Worm (Caenorhabditis elegans) whole organism, late embryonic: ENCODE results near the gene fbxb-97.

ENCODE experiments used
- F13H6.1 ChIP-seq: sonication (generic microtip); optimal IDR thresholded peaks from 2 replicates; lab custom pipeline; 2016; ENCODE audit warnings: missing genetic modification characterization, missing compliant biosample characterization
- Y22D7AL.16 ChIP-seq: sonication (generic microtip); optimal IDR thresholded peaks from 2 replicates; lab custom pipeline; 2016; ENCODE audit warnings: missing genetic modification characterization, missing compliant biosample characterization
- ceh-22 ChIP-seq: sonication (generic microtip); optimal IDR thresholded peaks from 2 replicates; lab custom pipeline; 2017; ENCODE audit warnings: missing biosample characterization, missing genetic modification characterization
- ceh-30 ChIP-seq: fragments of 150-350 bp; optimal IDR thresholded peaks from 2 replicates; lab custom pipeline; 2014; ENCODE audit warnings: missing biosample characterization, missing genetic modification characterization
- ceh-34 ChIP-seq: sonication (generic microtip); optimal IDR thresholded peaks from 2 replicates; lab custom pipeline; 2016; ENCODE audit warnings: mild to moderate bottlenecking, missing genetic modification characterization, missing compliant biosample characterization
- ceh-48 ChIP-seq: sonication (generic microtip); optimal IDR thresholded peaks from 2 replicates; lab custom pipeline; 2016; ENCODE audit warnings: missing genetic modification characterization, inconsistent platforms, missing compliant biosample characterization
- ceh-6 ChIP-seq: fragments of 200-800 bp; sonication (Bioruptor generic); optimal IDR thresholded peaks from 2 replicates; lab custom pipeline; 2018; ENCODE audit warnings: mild to moderate bottlenecking, missing genetic modification characterization, missing compliant biosample characterization
- che-1 ChIP-seq: sonication (generic microtip); optimal IDR thresholded peaks from 2 replicates; lab custom pipeline; 2016; ENCODE audit warnings: mild to moderate bottlenecking, missing genetic modification characterization, missing compliant biosample characterization
- dve-1 ChIP-seq: sonication (generic microtip); optimal IDR thresholded peaks from 2 replicates; lab custom pipeline; 2017; ENCODE audit warnings: antibody characterized with exemption, mild to moderate bottlenecking, missing genetic modification characterization, missing compliant biosample characterization
- elt-2 ChIP-seq: sonication (generic microtip); optimal IDR thresholded peaks from 2 replicates; lab custom pipeline; 2016; ENCODE audit warnings: missing genetic modification reagents, missing genetic modification characterization, missing compliant biosample characterization
- ets-4 ChIP-seq: sonication (generic microtip); optimal IDR thresholded peaks from 2 replicates; lab custom pipeline; 2016; ENCODE audit warnings: missing genetic modification characterization, missing compliant biosample characterization
- fkh-6 ChIP-seq: sonication (generic microtip); optimal IDR thresholded peaks from 2 replicates; lab custom pipeline; 2016; ENCODE audit warnings: missing genetic modification characterization, missing compliant biosample characterization
- hlh-15 ChIP-seq: sonication (generic microtip); optimal IDR thresholded peaks from 2 replicates; lab custom pipeline; 2016; ENCODE audit warnings: missing genetic modification characterization, missing compliant biosample characterization
- hlh-30 ChIP-seq: sonication (generic microtip); optimal IDR thresholded peaks from 2 replicates; lab custom pipeline; 2017; ENCODE audit warnings: antibody characterized with exemption, missing genetic modification characterization, missing compliant biosample characterization; ENCODE audit not compliant: insufficient read depth
- hlh-8 ChIP-seq: sonication (generic microtip); optimal IDR thresholded peaks from 2 replicates; lab custom pipeline; 2016; ENCODE audit warnings: missing genotype, missing genetic modification characterization, missing compliant biosample characterization
- lin-11 ChIP-seq: fragments of 200-800 bp; sonication (Bioruptor generic); optimal IDR thresholded peaks from 2 replicates; lab custom pipeline; 2018; ENCODE audit warnings: mild to moderate bottlenecking, missing genetic modification characterization, missing compliant biosample characterization
- madf-2 ChIP-seq: sonication (generic microtip); optimal IDR thresholded peaks from 2 replicates; lab custom pipeline; 2017; ENCODE audit warnings: missing genetic modification characterization, missing compliant biosample characterization
- nfya-1 ChIP-seq: sonication (generic microtip); optimal IDR thresholded peaks from 2 replicates; lab custom pipeline; 2017; ENCODE audit warnings: missing genetic modification characterization, mild to moderate bottlenecking, missing compliant biosample characterization, antibody characterized with exemption, moderate library complexity
- nhr-11 ChIP-seq: fragments of 150-350 bp; optimal IDR thresholded peaks from 2 replicates; lab custom pipeline; 2014; ENCODE audit warnings: missing biosample characterization, missing genetic modification characterization
- npax-4 ChIP-seq: sonication (generic microtip); optimal IDR thresholded peaks from 2 replicates; lab custom pipeline; 2016; ENCODE audit warnings: missing genetic modification characterization, missing compliant biosample characterization
- pat-9 ChIP-seq: fragments of 200-800 bp; sonication (Bioruptor generic); optimal IDR thresholded peaks from 2 replicates; lab custom pipeline; 2018; ENCODE audit warnings: mild to moderate bottlenecking, missing genetic modification characterization, moderate library complexity, missing compliant biosample characterization
- pha-2 ChIP-seq: sonication (generic microtip); optimal IDR thresholded peaks from 2 replicates; lab custom pipeline; 2017; ENCODE audit warnings: mild to moderate bottlenecking, missing genetic modification characterization, missing compliant biosample characterization
- pha-4 ChIP-seq: fragments of 150-350 bp; optimal IDR thresholded peaks from 2 replicates; lab custom pipeline; 2018; ENCODE audit warnings: missing biosample characterization, missing genetic modification reagents, missing genetic modification characterization
- pqm-1 ChIP-seq: sonication (generic microtip); optimal IDR thresholded peaks from 2 replicates; lab custom pipeline; 2016; ENCODE audit warnings: missing genetic modification characterization, missing compliant biosample characterization
- ref-2 ChIP-seq: sonication (generic microtip); optimal IDR thresholded peaks from 2 replicates; lab custom pipeline; 2016; ENCODE audit warnings: missing genetic modification characterization, missing compliant biosample characterization
- sdc-2 ChIP-seq: sonication (generic microtip); optimal IDR thresholded peaks from 2 replicates; lab custom pipeline; 2016; ENCODE audit warnings: missing genotype, missing genetic modification characterization, missing compliant biosample characterization
- sox-2 ChIP-seq: fragments of 200-800 bp; sonication (Bioruptor generic); IDR thresholded peaks from 2 replicates; pipeline ENCODE4 v1.3.6; 2022; ENCODE audit warnings: missing genetic modification reagents, missing genetic modification characterization, missing compliant biosample characterization
- ttx-3 ChIP-seq: sonication (generic microtip); optimal IDR thresholded peaks from 2 replicates; lab custom pipeline; 2016; ENCODE audit warnings: missing genetic modification reagents, missing genetic modification characterization, missing compliant biosample characterization
- unc-86 ChIP-seq: sonication (generic microtip); optimal IDR thresholded peaks from 2 replicates; lab custom pipeline; 2016; ENCODE audit warnings: missing genetic modification characterization, missing compliant biosample characterization
- zip-5 ChIP-seq: sonication (generic microtip); optimal IDR thresholded peaks from 2 replicates; lab custom pipeline; 2016; ENCODE audit warnings: missing genetic modification characterization, missing compliant biosample characterization

Gene fbxb-97

DNA sequence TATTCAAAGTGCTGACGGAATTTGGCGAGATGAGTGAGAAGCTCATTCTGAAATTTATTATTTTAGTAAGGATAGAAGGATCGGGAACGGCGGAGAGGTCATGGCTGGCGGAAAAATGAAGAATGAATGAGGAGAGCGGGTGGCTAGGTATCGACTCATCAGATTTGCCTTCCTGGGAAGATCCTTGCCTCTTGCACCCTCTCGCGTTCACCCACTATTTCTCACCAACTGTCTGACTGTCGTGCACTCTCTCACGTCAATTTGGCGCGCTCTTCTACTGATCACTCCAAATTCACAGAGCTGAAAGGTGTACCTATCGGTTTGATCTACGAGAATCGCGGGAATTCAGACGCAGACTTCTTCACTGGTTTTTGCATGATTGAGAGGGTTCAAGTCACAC, at the start of gene fbxb-97:
fbxb-97 (minus strand) TSS at position 53 of the 400 bp plus-strand sequence.
- TF ChIP-seq pha-2 (tag; lab: Kevin White, UChicago) (no peak), zip-5 (tag; lab: Kevin White, UChicago) (no peak), ceh-22 (no peak), fkh-6 (tag; lab: Kevin White, UChicago) (no peak), sox-2 (no peak), che-1 (tag; lab: Kevin White, UChicago) (no peak), madf-2 (no peak)
- TF ChIP-seq, all 69 proteins: peak for 0

DNA sequence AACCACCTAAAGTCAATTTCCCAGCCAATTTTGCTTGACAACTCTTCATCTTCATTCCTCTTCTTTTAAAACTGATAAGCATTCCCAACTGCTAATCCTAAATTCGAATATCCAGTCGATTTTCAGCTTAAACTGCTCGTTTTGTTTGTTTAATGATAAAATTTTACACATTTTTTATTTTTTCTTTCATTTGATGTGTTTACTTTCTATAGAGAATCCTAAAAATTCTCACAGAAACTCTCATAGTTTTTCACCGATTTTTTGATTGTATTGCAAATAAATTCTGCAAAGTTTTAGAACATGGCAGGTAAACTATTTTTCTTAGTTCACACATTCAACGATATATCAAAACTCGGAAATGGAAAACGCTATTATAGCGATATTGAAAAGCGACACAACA, 47.8 kb upstream of the fbxb-97 start, which contains the start of gene math-25:
math-25 (plus strand) TSS at position 301 of the 400 bp plus-strand sequence.
- TF ChIP-seq lin-11 (tag; lab: Kevin White, UChicago) (no peak), hlh-15 (tag; lab: Kevin White, UChicago) (no peak), pat-9 (no peak), ceh-30 (tag; lab: Kevin White, UChicago) (no peak), ets-4 (tag; lab: Kevin White, UChicago) (no peak), hlh-30 (tag; lab: Kevin White, UChicago) (no peak), ttx-3 (no peak), ceh-6 (no peak), unc-86 (tag; lab: Kevin White, UChicago) (no peak), nfya-1 (tag; lab: Kevin White, UChicago) (no peak), ceh-48 (tag; lab: Kevin White, UChicago) (no peak), Y22D7AL.16 (tag; lab: Kevin White, UChicago) (no peak), pha-4 (tag; lab: Kevin White, UChicago) (no peak), npax-4 (tag; lab: Kevin White, UChicago) (no peak)

DNA sequence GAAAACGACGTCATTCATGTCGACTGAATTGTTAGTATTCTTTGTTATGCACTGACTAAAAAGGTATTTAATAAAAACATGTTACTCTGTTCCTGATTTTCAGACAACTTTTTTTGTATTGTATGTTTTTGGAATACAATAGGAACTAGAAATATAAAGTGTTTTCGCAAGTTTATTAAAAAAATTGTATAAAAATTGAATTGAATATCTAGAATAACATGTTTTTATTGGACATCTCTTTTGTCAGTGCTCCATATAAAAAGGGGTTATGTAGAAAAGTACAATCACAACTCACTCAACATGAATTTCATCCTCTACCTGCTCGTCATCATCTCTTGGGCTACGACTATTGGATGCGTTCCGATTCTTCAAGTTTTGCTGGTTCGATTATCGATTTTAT, 47.3 kb upstream of the fbxb-97 start, which contains the start of gene C46F9.5:
C46F9.5 (plus strand) TSS at position 301 of the 400 bp plus-strand sequence.
- no peak for TF ChIP-seq pqm-1
- no peak for TF ChIP-seq F13H6.1 (tag; lab: Kevin White, UChicago)
- TF ChIP-seq hlh-8 (tag; lab: Kevin White, UChicago) = no peak
- TF ChIP-seq ref-2 (tag; lab: Kevin White, UChicago) = no peak
- TF ChIP-seq nhr-11 (tag; lab: Kevin White, UChicago) = no peak

DNA sequence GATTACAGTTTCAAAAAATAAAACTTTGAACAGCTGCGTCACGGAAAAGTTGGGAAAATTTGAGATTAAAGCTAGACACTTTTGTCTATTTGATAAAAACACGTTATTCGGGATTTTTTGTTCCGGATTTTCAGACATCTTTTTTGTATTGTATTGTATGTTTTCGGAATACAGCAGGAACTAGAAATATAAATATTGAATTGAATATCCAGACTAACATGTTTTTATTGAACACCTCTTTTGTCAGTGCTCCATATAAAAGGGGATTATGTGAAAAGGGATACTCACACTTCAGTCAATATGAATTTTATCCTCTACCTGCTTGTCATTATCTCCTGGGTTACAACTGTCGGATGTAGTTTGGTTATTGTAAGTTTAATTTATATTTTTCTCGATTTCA, 46.0 kb upstream of the fbxb-97 start, which contains the start of gene C16C4.1:
C16C4.1 (plus strand) TSS at position 301 of the 400 bp plus-strand sequence.
- TF ChIP-seq ceh-30 (tag; lab: Kevin White, UChicago) (no peak), nhr-11 (tag; lab: Kevin White, UChicago) (no peak), dve-1 (no peak), zip-5 (tag; lab: Kevin White, UChicago) (no peak), F13H6.1 (tag; lab: Kevin White, UChicago) (no peak)

DNA sequence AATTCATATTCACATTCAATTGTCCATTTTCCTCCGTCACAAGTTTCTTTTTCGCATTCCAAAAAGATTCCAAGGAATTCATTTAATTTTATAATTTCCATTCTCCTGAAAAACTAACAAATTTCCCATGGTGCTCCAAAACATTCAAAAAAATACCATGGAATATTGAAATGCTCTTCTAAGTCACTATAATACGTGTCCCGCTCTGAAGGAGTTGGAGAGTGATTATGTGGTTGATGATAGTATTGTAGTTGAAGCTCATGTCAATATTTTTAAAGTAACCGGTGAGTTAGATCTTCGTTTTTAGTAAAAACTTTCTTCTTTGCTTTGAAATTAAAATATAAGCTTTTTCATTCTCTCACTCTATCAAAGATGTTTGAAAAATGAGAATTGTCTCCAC, 42.7 kb upstream of the fbxb-97 start, which contains the start of gene math-9:
math-9 (minus strand) TSS at position 101 of the 400 bp plus-strand sequence.
- TF ChIP-seq hlh-15 (tag; lab: Kevin White, UChicago) (no peak), sdc-2 (tag; lab: Kevin White, UChicago) (no peak)

DNA sequence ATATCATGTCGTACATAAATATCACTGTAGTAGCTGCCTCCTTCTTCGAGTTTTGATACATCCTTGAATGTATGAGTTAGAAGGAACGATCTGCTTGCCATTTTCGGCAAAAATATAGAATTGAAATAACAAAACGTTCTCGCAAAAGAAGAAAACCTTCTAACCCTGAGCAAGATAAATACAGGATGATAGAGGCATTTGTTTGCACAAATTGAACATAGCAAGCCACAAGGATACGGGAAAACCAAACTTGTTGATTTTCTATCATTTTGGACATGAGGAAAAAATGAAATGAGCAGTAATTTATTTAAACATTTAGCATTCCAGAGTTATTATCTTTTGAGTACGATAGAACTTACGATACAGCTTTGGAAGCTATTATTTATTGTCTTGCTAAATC, 41.1 kb upstream of the fbxb-97 start, which contains the start of gene math-8:
math-8 (minus strand) TSS at position 101 of the 400 bp plus-strand sequence.
- TF ChIP-seq elt-2 (tag; lab: Kevin White, UChicago) = no peak
- TF ChIP-seq lin-11 (tag; lab: Kevin White, UChicago) = no peak
- no peak for TF ChIP-seq ceh-48 (tag; lab: Kevin White, UChicago)
- no peak for TF ChIP-seq ttx-3
- TF ChIP-seq ceh-34 (tag; lab: Kevin White, UChicago) = no peak
- TF ChIP-seq fkh-6 (tag; lab: Kevin White, UChicago) = no peak
- no peak for TF ChIP-seq pqm-1
